Fruit fly (Drosophila melanogaster): Measurements from ENCODE around the gene CG12605.

CG12605 gene

DNA sequence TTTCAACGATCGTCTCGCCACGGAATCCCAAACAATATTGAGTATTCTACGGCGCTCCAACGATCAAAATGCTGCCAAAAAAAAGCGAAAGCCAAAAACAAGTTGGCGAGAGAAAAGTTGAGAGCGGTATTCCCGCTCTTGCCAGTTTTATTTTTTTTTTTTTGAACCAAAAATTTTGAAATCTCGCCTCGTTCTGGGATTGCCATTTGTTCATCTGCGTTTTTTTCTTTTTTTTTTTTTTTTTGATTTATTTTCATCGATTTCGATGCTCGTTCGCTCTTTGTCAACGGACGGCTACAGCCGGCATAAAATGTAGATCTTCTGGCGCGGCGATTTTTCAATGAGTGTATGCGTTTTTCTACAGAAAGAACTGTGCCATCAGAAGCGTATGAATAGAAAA, 31.0 kb downstream of the CG12605 start:
- TF ChIP-seq pan (optimal IDR thresholded peaks at IDR 0.05) (no peak), fru (GFP tag; optimal IDR thresholded peaks at IDR 0.05) (no peak), rgr (GFP tag; optimal IDR thresholded peaks at IDR 0.05) (no peak), h (GFP tag; optimal IDR thresholded peaks at IDR 0.05) (no peak), Sp1 (GFP tag; optimal IDR thresholded peaks at IDR 0.05) (no peak), CrebA (GFP tag; optimal IDR thresholded peaks at IDR 0.05; ENCODE audit: borderline replicate concordance) (no peak), Vsx2 (GFP tag; optimal IDR thresholded peaks at IDR 0.05; ENCODE audit: partially characterized antibody) (no peak), N (GFP tag; optimal IDR thresholded peaks at IDR 0.05) (no peak), dmrt93B (GFP tag; optimal IDR thresholded peaks at IDR 0.05) (no peak), Hnf4 (GFP tag; optimal IDR thresholded peaks at IDR 0.05) (no peak), sv (GFP tag; optimal IDR thresholded peaks at IDR 0.05) (no peak)

DNA sequence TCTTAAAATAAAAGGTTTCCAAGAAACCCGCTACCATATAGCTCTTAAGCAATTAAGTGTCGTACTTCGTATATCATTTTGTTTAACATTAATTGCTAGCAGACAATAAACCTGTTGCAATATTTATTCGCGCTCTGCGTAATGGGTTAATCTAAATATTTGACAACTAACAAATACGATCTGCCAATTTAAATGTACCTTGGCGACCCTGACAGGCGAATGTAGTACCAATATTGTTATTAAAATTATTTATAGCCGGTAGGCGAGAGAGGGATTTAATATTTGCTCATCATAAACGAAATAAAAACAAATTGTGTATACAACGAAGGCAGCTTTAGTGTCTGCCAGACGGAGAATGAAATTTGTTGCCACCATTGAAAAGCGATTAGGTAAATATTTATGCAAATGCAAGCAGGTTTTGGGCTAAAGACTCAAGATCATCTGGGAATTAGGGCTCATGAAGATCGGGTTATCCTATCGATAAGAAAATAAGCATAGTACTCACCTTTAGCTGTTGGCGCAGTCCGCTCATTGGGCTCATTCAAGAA, 31.8 kb downstream of the CG12605 start:
- peak; percentile 10 for TF ChIP-seq tai (GFP tag; optimal IDR thresholded peaks at IDR 0.05)
- no peak for TF ChIP-seq Rel (GFP tag; optimal IDR thresholded peaks at IDR 0.05)
- no peak for TF ChIP-seq Rel (tag; optimal IDR thresholded peaks at IDR 0.05)

dm6 chr3L:3931778-3932177, 32.8 kb downstream of the CG12605 start:
- TF ChIP-seq CG32264 (GFP tag; optimal IDR thresholded peaks at IDR 0.05), result no peak
- TF ChIP-seq Rel (GFP tag; optimal IDR thresholded peaks at IDR 0.05), result no peak
- no peak for TF ChIP-seq Rel (tag; optimal IDR thresholded peaks at IDR 0.05)
- no peak for TF ChIP-seq CG9705 (GFP tag; optimal IDR thresholded peaks at IDR 0.05)
- no peak for TF ChIP-seq Sp1 (GFP tag; optimal IDR thresholded peaks at IDR 0.05)
- TF ChIP-seq ey (GFP tag; optimal IDR thresholded peaks at IDR 0.05), result no peak
- no peak for TF ChIP-seq h (GFP tag; optimal IDR thresholded peaks at IDR 0.05)
- TF ChIP-seq Hnf4 (GFP tag; optimal IDR thresholded peaks at IDR 0.05), result no peak
- TF ChIP-seq tai (GFP tag; optimal IDR thresholded peaks at IDR 0.05), result no peak
- no peak for TF ChIP-seq Hr78 (GFP tag; optimal IDR thresholded peaks at IDR 0.05)
- no peak for TF ChIP-seq rgr (GFP tag; optimal IDR thresholded peaks at IDR 0.05)
- TF ChIP-seq lola (GFP tag; optimal IDR thresholded peaks at IDR 0.05), result no peak

DNA sequence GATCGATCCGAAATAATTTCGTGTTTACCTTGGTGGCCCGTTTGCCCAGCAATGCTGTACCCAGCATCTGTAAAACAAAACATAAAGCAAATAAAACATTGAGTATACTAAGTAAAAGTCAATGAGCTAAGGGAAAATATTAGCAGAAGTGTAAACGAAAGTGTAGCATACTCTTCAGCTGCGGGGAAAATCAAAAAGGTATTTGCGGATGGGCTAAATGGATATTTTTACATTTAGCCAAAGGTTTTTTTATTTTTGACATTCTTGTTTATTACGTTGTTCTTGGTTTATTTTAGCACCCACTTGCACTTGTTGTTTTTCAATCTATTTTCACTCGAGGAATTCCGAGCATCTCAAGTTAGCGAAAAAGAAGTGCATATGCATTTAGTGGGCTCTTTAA, 33.6 kb downstream of the CG12605 start:
- TF ChIP-seq Myc (optimal IDR thresholded peaks at IDR 0.05) (peak; percentile 60), tai (GFP tag; optimal IDR thresholded peaks at IDR 0.05) (peak; percentile 36), foxo (GFP tag; optimal IDR thresholded peaks at IDR 0.05) (no peak)

- TF ChIP-seq ey (GFP tag; optimal IDR thresholded peaks at IDR 0.05) (no peak), h (GFP tag; optimal IDR thresholded peaks at IDR 0.05) (peak; percentile 27), rgr (GFP tag; optimal IDR thresholded peaks at IDR 0.05) (peak; percentile 20), psq (GFP tag; optimal IDR thresholded peaks at IDR 0.05) (peak; percentile 9), GATAd (GFP tag; optimal IDR thresholded peaks at IDR 0.05) (no peak), Rel (GFP tag; optimal IDR thresholded peaks at IDR 0.05) (no peak), Rel (tag; optimal IDR thresholded peaks at IDR 0.05) (peak; percentile 23), Vsx2 (GFP tag; optimal IDR thresholded peaks at IDR 0.05; ENCODE audit: partially characterized antibody) (peak; percentile 70)
These were observed 34.4 kb downstream of the CG12605 start for dm6 chr3L:3929968-3930767.

DNA sequence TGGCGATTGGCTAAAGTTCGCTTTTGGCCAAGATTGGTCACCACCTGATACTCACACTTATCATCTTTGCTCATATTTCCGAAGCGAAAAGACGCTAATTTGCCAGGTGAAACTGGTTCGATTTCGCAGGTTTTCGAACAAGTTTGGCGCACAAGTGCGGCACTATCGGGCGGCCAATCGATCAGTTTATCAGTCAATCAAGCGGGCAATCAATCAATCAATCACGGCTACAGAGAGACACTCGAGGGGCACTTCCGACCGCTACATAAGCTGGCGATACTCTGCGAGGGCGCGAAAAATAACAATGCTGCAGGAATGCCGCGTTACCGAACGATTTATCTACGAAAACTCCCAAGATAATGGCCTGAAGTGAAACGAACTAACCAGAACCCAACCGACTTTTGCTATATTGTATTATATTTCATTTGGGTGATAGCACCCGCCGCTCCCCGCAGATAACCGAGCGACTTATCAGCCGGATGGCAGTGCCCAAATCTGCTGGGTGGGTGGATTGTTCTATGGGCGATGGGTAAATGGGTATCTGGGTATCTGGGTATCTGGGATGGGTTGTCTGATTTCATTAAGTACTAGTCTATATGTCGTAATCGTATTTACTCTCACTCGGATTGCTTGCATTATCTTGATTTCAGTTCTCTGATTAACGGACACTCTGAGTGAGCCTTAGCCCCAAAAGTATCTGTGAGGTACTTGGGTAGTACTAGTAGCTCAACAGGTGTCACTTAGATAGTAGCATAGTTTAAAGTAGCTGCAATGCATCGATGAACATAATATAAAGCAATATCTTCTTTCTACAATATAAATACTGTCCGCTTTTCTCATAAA, 35.4 kb downstream of the CG12605 start:
- TF ChIP-seq Dif (GFP tag; optimal IDR thresholded peaks at IDR 0.05; ENCODE audit: partially characterized antibody), result peak; percentile 5
- no peak for TF ChIP-seq Rel (GFP tag; optimal IDR thresholded peaks at IDR 0.05)
- peak; percentile 44 for TF ChIP-seq Rel (tag; optimal IDR thresholded peaks at IDR 0.05)
- no peak for TF ChIP-seq br (GFP tag; optimal IDR thresholded peaks at IDR 0.05)
- no peak for TF ChIP-seq Dfd (GFP tag; optimal IDR thresholded peaks at IDR 0.05)
- TF ChIP-seq woc (GFP tag; optimal IDR thresholded peaks at IDR 0.05), result no peak
- peak; percentile 38 for TF ChIP-seq h (GFP tag; optimal IDR thresholded peaks at IDR 0.05)
